Worm (Caenorhabditis elegans): Measurements from ENCODE around the gene F28B4.3.

DNA sequence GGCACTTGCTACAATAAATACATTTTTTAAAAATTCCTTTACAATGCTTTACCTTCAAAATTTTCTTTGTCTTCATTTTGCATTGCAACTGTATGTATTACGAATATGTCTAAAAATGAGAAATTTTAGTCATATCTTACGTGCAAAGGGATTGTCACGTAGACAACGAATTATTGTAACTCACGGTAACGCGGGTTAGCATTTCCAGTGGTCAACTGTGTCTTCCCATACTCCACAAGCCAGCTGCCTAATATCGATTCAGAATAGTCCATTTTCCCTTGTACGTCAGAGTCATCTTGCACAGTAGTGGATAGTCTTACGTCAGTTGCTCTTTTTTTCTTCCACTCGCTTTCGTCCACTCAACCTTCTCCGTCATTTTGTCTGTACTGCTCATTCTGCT, 27.4 kb upstream of the F28B4.3 start, which contains the start of gene fbxb-71:
- TF ChIP-seq T26A5.8 (tag; optimal IDR thresholded peaks at IDR 0.05) (no peak), sptf-2 (GFP tag; optimal IDR thresholded peaks at IDR 0.05) (no peak), unc-62 (GFP tag; optimal IDR thresholded peaks at IDR 0.05) (no peak), Y53F4B.3 (GFP tag; IDR thresholded peaks at IDR 0.05) (no peak), let-526 (GFP tag; IDR thresholded peaks at IDR 0.05) (no peak), lin-35 (GFP tag; optimal IDR thresholded peaks at IDR 0.05) (no peak)

Measured in whole organism, young adult.